Worm (Caenorhabditis elegans) whole organism, midembryonic: ENCODE measurements around the gene ace-1.

ENCODE experiments used
- flt-1 ChIP-seq: fragments of 200-800 bp; sonication (Bioruptor generic); IDR thresholded peaks from 2 replicates; pipeline ENCODE4 v1.3.6; 2022; ENCODE audit warnings: missing genetic modification characterization, missing compliant biosample characterization
- tab-1 ChIP-seq: fragments of 200-800 bp; sonication (Bioruptor generic); IDR thresholded peaks from 2 replicates; pipeline ENCODE4 v1.3.6; 2022; ENCODE audit warnings: missing genetic modification characterization, missing compliant biosample characterization
- ztf-23 ChIP-seq: fragments of 200-800 bp; sonication (Bioruptor generic); IDR thresholded peaks from 2 replicates; pipeline ENCODE4 v1.3.6; 2022; ENCODE audit warnings: missing genetic modification reagents, missing genetic modification characterization, missing compliant biosample characterization

ce11 chrX:16331425-16331824 lies 35.7 kb upstream of the ace-1 start:
- TF ChIP-seq ztf-23 (GFP tag; lab: Robert Waterston, UW) (0 out of 2 replicates have a peak, but pooled peaks have one; percentile 20), flt-1 (no peak), tab-1 (GFP tag; lab: Robert Waterston, UW) (no peak)
